Worm (Caenorhabditis elegans) whole organism, mixed stage, embryonic: ENCODE measurements around the gene C16C8.21.

Source experiments
- ceh-43 ChIP-seq: fragments of 200-800 bp; sonication (Bioruptor generic); optimal IDR thresholded peaks from 2 replicates; lab custom pipeline; 2018; ENCODE audit warnings: mild to moderate bottlenecking, missing genetic modification characterization, moderate library complexity, missing compliant biosample characterization
- elt-1 ChIP-seq: sonication (generic microtip); optimal IDR thresholded peaks from 2 replicates; lab custom pipeline; 2017; ENCODE audit warnings: missing genetic modification characterization, mild to moderate bottlenecking, missing compliant biosample characterization, antibody characterized with exemption, moderate library complexity, borderline replicate concordance; ENCODE audit not compliant: insufficient read depth
- ham-2 ChIP-seq: fragments of 200-800 bp; sonication (Bioruptor generic); optimal IDR thresholded peaks from 2 replicates; lab custom pipeline; 2018; ENCODE audit warnings: mild to moderate bottlenecking, missing genetic modification characterization, missing compliant biosample characterization
- hlh-1 ChIP-seq: fragments of 150-350 bp; optimal IDR thresholded peaks from 2 replicates; lab custom pipeline; 2014; ENCODE audit warnings: missing biosample characterization, missing genetic modification reagents, missing genetic modification characterization
- mep-1 ChIP-seq: fragments of 150-350 bp; optimal IDR thresholded peaks from 2 replicates; lab custom pipeline; 2017; ENCODE audit warnings: missing biosample characterization, missing genetic modification reagents, missing genetic modification characterization, inconsistent platforms
- nhr-237 ChIP-seq: fragments of 150-350 bp; optimal IDR thresholded peaks from 2 replicates; lab custom pipeline; 2014; ENCODE audit warnings: missing biosample characterization, missing genetic modification characterization
- nhr-76 ChIP-seq: sonication (generic microtip); optimal IDR thresholded peaks from 2 replicates; lab custom pipeline; 2017; ENCODE audit warnings: missing biosample characterization, missing genetic modification characterization
- pha-4 ChIP-seq: fragments of 150-350 bp; optimal IDR thresholded peaks from 2 replicates; lab custom pipeline; 2018; ENCODE audit warnings: missing biosample characterization, missing genetic modification reagents, missing genetic modification characterization
- snpc-4 ChIP-seq: fragments of 150-350 bp; optimal IDR thresholded peaks from 2 replicates; lab custom pipeline; 2014; ENCODE audit warnings: missing biosample characterization, missing genetic modification characterization
- unc-62 ChIP-seq: fragments of 150-350 bp; optimal IDR thresholded peaks from 2 replicates; lab custom pipeline; 2014; ENCODE audit warnings: missing biosample characterization, missing genetic modification reagents, missing genetic modification characterization

ce11 chrII:3416528-3416927 is 31.5 kb upstream of the C16C8.21 start, which contains the start of gene nep-6:
- no peak for TF ChIP-seq snpc-4 (tag; lab: Kevin White, UChicago)
- no peak for TF ChIP-seq pha-4 (tag; lab: Kevin White, UChicago)
- no peak for TF ChIP-seq hlh-1 (tag; lab: Kevin White, UChicago)
- TF ChIP-seq mep-1, result no peak
- no peak for TF ChIP-seq unc-62 (GFP tag; lab: Kevin White, UChicago)
- TF ChIP-seq nhr-237 (tag; lab: Kevin White, UChicago), result no peak
- TF ChIP-seq elt-1 (tag; lab: Kevin White, UChicago), result no peak
- no peak for TF ChIP-seq ceh-43
- no peak for TF ChIP-seq nhr-76 (tag; lab: Kevin White, UChicago)
- no peak for TF ChIP-seq ham-2 (GFP tag; lab: Kevin White, UChicago)
